Worm (Caenorhabditis elegans) whole organism, L2 larva: ENCODE measurements around the gene hlh-29.

ENCODE experiments used
- C34F6.9 ChIP-seq: fragments of 150-350 bp; optimal IDR thresholded peaks from 2 replicates; lab custom pipeline; 2014; ENCODE audit warnings: missing biosample characterization, missing genetic modification characterization
- F13H6.1 ChIP-seq: sonication (generic microtip); optimal IDR thresholded peaks from 2 replicates; lab custom pipeline; 2016; ENCODE audit warnings: missing genetic modification characterization, missing compliant biosample characterization
- R02D3.7 ChIP-seq: fragments of 150-350 bp; optimal IDR thresholded peaks from 2 replicates; lab custom pipeline; 2014; ENCODE audit warnings: missing biosample characterization, missing genetic modification characterization
- Y55F3AM.14 ChIP-seq: fragments of 200-800 bp; sonication (Bioruptor generic); optimal IDR thresholded peaks from 2 replicates; lab custom pipeline; 2018; ENCODE audit warnings: mild to moderate bottlenecking, missing genetic modification characterization, missing compliant biosample characterization
- ZK546.5 ChIP-seq: sonication (generic microtip); optimal IDR thresholded peaks from 2 replicates; lab custom pipeline; 2017; ENCODE audit warnings: missing biosample characterization, missing genetic modification characterization
- alr-1 ChIP-seq: fragments of 150-350 bp; optimal IDR thresholded peaks from 2 replicates; lab custom pipeline; 2014; ENCODE audit warnings: missing biosample characterization, missing genetic modification characterization
- aly-2 ChIP-seq: fragments of 150-350 bp; optimal IDR thresholded peaks from 2 replicates; lab custom pipeline; 2014; ENCODE audit warnings: missing biosample characterization, missing genetic modification characterization
- ama-1 ChIP-seq: fragments of 150-350 bp; optimal IDR thresholded peaks from 2 replicates; lab custom pipeline; 2018; ENCODE audit warnings: inconsistent platforms
- blmp-1 ChIP-seq: sonication (generic microtip); optimal IDR thresholded peaks from 2 replicates; lab custom pipeline; 2017; ENCODE audit warnings: missing genetic modification characterization, mild to moderate bottlenecking, missing compliant biosample characterization, antibody characterized with exemption, moderate library complexity; ENCODE audit not compliant: insufficient read depth
- ceh-16 ChIP-seq: fragments of 150-350 bp; optimal IDR thresholded peaks from 2 replicates; lab custom pipeline; 2014; ENCODE audit warnings: missing biosample characterization, missing genetic modification characterization
- ceh-82 ChIP-seq: fragments of 150-350 bp; optimal IDR thresholded peaks from 2 replicates; lab custom pipeline; 2014; ENCODE audit warnings: missing biosample characterization, missing genetic modification characterization
- crh-2 ChIP-seq: sonication (generic microtip); optimal IDR thresholded peaks from 2 replicates; lab custom pipeline; 2017; ENCODE audit warnings: missing biosample characterization, missing genetic modification characterization
- dmd-4 ChIP-seq: sonication (generic microtip); optimal IDR thresholded peaks from 2 replicates; lab custom pipeline; 2017; ENCODE audit warnings: missing biosample characterization, missing genetic modification characterization
- egl-27 ChIP-seq: sonication (generic microtip); optimal IDR thresholded peaks from 3 replicates; lab custom pipeline; 2017; ENCODE audit warnings: missing biosample characterization, missing genetic modification reagents, missing genetic modification characterization
- elt-1 ChIP-seq: fragments of 150-350 bp; optimal IDR thresholded peaks from 2 replicates; lab custom pipeline; 2014; ENCODE audit warnings: missing biosample characterization, missing genetic modification characterization
- elt-3 ChIP-seq: sonication (generic microtip); optimal IDR thresholded peaks from 2 replicates; lab custom pipeline; 2017; ENCODE audit warnings: missing biosample characterization, missing genetic modification characterization
- fos-1 ChIP-seq: fragments of 150-350 bp; optimal IDR thresholded peaks from 2 replicates; lab custom pipeline; 2014; ENCODE audit warnings: missing biosample characterization, missing genetic modification characterization
- gmeb-1 ChIP-seq: fragments of 150-350 bp; optimal IDR thresholded peaks from 2 replicates; lab custom pipeline; 2014; ENCODE audit warnings: missing biosample characterization, missing genetic modification characterization
- lin-11 ChIP-seq: fragments of 150-350 bp; sonication (generic microtip); optimal IDR thresholded peaks from 2 replicates; lab custom pipeline; 2014; ENCODE audit warnings: missing biosample characterization, missing genetic modification characterization, inconsistent platforms, mixed read lengths
- lin-13 ChIP-seq: fragments of 150-350 bp; optimal IDR thresholded peaks from 2 replicates; lab custom pipeline; 2014; ENCODE audit warnings: missing biosample characterization, missing genetic modification reagents, missing genetic modification characterization
- lin-39 ChIP-seq: fragments of 150-350 bp; optimal IDR thresholded peaks from 2 replicates; lab custom pipeline; 2014; ENCODE audit warnings: missing biosample characterization, missing genetic modification reagents, missing genetic modification characterization
- lsy-2 ChIP-seq, 2 experiments: fragments of 150-350 bp in 1 of 2; sonication (generic microtip) in 1 of 2; optimal IDR thresholded peaks; 2 replicates each; lab custom pipeline; 2014 to 2017; ENCODE audit warnings: missing biosample characterization in 2 of 2, missing genetic modification characterization in 2 of 2
- mab-5 ChIP-seq: fragments of 150-350 bp; optimal IDR thresholded peaks from 2 replicates; lab custom pipeline; 2014; ENCODE audit warnings: missing biosample characterization, missing genetic modification characterization
- mbf-1 ChIP-seq: sonication (generic microtip); optimal IDR thresholded peaks from 2 replicates; lab custom pipeline; 2017; ENCODE audit warnings: missing biosample characterization, missing genetic modification characterization
- mdl-1 ChIP-seq, 2 experiments: fragments of 150-350 bp in 1 of 2; sonication (generic microtip) in 1 of 2; optimal IDR thresholded peaks; 2 replicates each; lab custom pipeline; 2017; ENCODE audit warnings: missing biosample characterization in 2 of 2, missing genetic modification characterization in 2 of 2
- nhr-10 ChIP-seq: sonication (generic microtip); optimal IDR thresholded peaks from 2 replicates; lab custom pipeline; 2017; ENCODE audit warnings: missing biosample characterization, missing genetic modification characterization
- nhr-11 ChIP-seq: fragments of 150-350 bp; optimal IDR thresholded peaks from 2 replicates; lab custom pipeline; 2014; ENCODE audit warnings: missing biosample characterization, missing genetic modification characterization
- nhr-12 ChIP-seq: fragments of 150-350 bp; optimal IDR thresholded peaks from 2 replicates; lab custom pipeline; 2014; ENCODE audit warnings: missing biosample characterization, missing genetic modification characterization
- nhr-129 ChIP-seq: fragments of 150-350 bp; optimal IDR thresholded peaks from 2 replicates; lab custom pipeline; 2014; ENCODE audit warnings: missing biosample characterization, missing genetic modification characterization
- nhr-21 ChIP-seq: fragments of 150-350 bp; optimal IDR thresholded peaks from 2 replicates; lab custom pipeline; 2014; ENCODE audit warnings: missing biosample characterization, missing genetic modification characterization
- nhr-23 ChIP-seq: fragments of 150-350 bp; optimal IDR thresholded peaks from 2 replicates; lab custom pipeline; 2014; ENCODE audit warnings: missing biosample characterization, missing genetic modification reagents, missing genetic modification characterization
- nhr-237 ChIP-seq: fragments of 150-350 bp; optimal IDR thresholded peaks from 2 replicates; lab custom pipeline; 2014; ENCODE audit warnings: missing biosample characterization, missing genetic modification characterization
- nhr-25 ChIP-seq: fragments of 150-350 bp; sonication (generic microtip); optimal IDR thresholded peaks from 3 replicates; lab custom pipeline; 2014; ENCODE audit warnings: missing biosample characterization, missing genetic modification characterization
- nhr-6 ChIP-seq: fragments of 150-350 bp; optimal IDR thresholded peaks from 2 replicates; lab custom pipeline; 2014; ENCODE audit warnings: missing biosample characterization, missing genetic modification characterization
- nhr-77 ChIP-seq: fragments of 150-350 bp; optimal IDR thresholded peaks from 2 replicates; lab custom pipeline; 2014; ENCODE audit warnings: missing biosample characterization, missing genetic modification characterization
- peb-1 ChIP-seq: fragments of 150-350 bp; optimal IDR thresholded peaks from 2 replicates; lab custom pipeline; 2014; ENCODE audit warnings: missing biosample characterization, missing genetic modification characterization
- sem-4 ChIP-seq: fragments of 150-350 bp; optimal IDR thresholded peaks from 2 replicates; lab custom pipeline; 2014; ENCODE audit warnings: missing biosample characterization, missing genetic modification reagents, missing genetic modification characterization
- skn-1 ChIP-seq: sonication (generic microtip); optimal IDR thresholded peaks from 2 replicates; lab custom pipeline; 2017; ENCODE audit warnings: missing biosample characterization, missing genetic modification characterization
- sma-3 ChIP-seq: sonication (generic microtip); optimal IDR thresholded peaks from 2 replicates; lab custom pipeline; 2016; ENCODE audit warnings: missing genetic modification reagents, missing genetic modification characterization, missing compliant biosample characterization
- sma-9 ChIP-seq, 2 experiments: fragments of 150-350 bp in 1 of 2; sonication (generic microtip) in 1 of 2; optimal IDR thresholded peaks; 2 replicates each; lab custom pipeline; 2014 to 2016; ENCODE audit warnings: missing genetic modification characterization in 2 of 2, mild to moderate bottlenecking in 1 of 2, missing biosample characterization in 1 of 2, missing compliant biosample characterization in 1 of 2, missing genetic modification reagents in 1 of 2, moderate library complexity in 1 of 2
- snpc-4 ChIP-seq: fragments of 150-350 bp; optimal IDR thresholded peaks from 2 replicates; lab custom pipeline; 2014; ENCODE audit warnings: missing biosample characterization, missing genetic modification characterization
- unc-39 ChIP-seq: fragments of 150-350 bp; optimal IDR thresholded peaks from 2 replicates; lab custom pipeline; 2014; ENCODE audit warnings: missing biosample characterization, missing genetic modification characterization
- unc-55 ChIP-seq: fragments of 150-350 bp; sonication (generic microtip); optimal IDR thresholded peaks from 3 replicates; lab custom pipeline; 2014; ENCODE audit warnings: missing biosample characterization, missing genetic modification reagents, missing genetic modification characterization
- unc-62 ChIP-seq: fragments of 150-350 bp; optimal IDR thresholded peaks from 2 replicates; lab custom pipeline; 2014; ENCODE audit warnings: missing biosample characterization, missing genetic modification reagents, missing genetic modification characterization
- zag-1 ChIP-seq: fragments of 150-350 bp; optimal IDR thresholded peaks from 2 replicates; lab custom pipeline; 2014; ENCODE audit warnings: missing biosample characterization, missing genetic modification characterization
- ztf-1 ChIP-seq: fragments of 200-800 bp; sonication (Bioruptor generic); conservative IDR thresholded peaks from 2 replicates; pipeline ENCODE4 v1.3.6; 2022; ENCODE audit warnings: missing genetic modification characterization, missing compliant biosample characterization
- ztf-11 ChIP-seq: sonication (generic microtip); optimal IDR thresholded peaks from 2 replicates; lab custom pipeline; 2017; ENCODE audit warnings: missing biosample characterization, missing genetic modification characterization
- ztf-4 ChIP-seq: fragments of 150-350 bp; optimal IDR thresholded peaks from 2 replicates; lab custom pipeline; 2014; ENCODE audit warnings: missing biosample characterization, missing genetic modification characterization

Gene hlh-29

DNA sequence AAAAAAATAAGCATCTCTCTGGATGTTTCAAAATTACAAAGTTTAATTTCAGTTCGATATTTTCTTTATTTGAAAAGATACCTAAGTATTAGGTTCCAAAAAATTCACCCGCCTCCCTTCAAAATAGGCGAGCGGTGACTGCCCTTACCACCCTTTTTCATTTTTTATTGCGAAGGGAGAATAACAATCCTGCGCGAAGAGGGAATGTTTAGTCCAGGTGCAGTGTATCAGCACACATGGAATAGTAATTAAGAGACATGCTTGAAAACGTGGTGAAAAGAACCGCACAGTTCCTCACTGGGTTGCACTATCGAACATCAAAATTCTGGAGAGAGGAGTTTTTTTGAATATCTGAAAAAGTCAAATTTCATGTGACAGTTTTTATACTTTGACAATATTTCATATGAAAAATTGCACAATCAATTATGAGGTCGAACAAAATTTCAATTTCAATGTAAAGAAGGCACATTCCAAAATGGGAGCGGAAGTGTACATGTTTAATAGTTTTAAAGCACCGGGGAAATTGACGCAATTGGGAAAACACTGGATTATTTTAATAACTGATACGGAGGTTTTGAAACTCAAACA lies 4.0 kb downstream of the hlh-29 start:
- TF ChIP-seq nhr-77 (tag; lab: Kevin White, UChicago) (peak; percentile 70), mbf-1 (peak; percentile 3), blmp-1 (no peak), lin-11 (tag; lab: Kevin White, UChicago) (no peak), egl-27 (peak; percentile 61), elt-1 (tag; lab: Kevin White, UChicago) (no peak), sma-9 (GFP tag; optimal IDR thresholded peaks at IDR 0.05; lab: Kevin White, UChicago) (peak; percentile 91), sma-9 (tag; optimal IDR thresholded peaks at IDR 0.05; lab: Kevin White, UChicago) (no peak), dmd-4 (tag; lab: Kevin White, UChicago) (no peak), lin-13 (GFP tag; lab: Kevin White, UChicago) (peak; percentile 71), sem-4 (tag; lab: Kevin White, UChicago) (no peak), crh-2 (tag; lab: Kevin White, UChicago) (peak; percentile 84), alr-1 (tag; lab: Kevin White, UChicago) (no peak), ZK546.5 (tag; lab: Kevin White, UChicago) (no peak), R02D3.7 (tag; lab: Kevin White, UChicago) (peak; percentile 22), ztf-1 (GFP tag; lab: Robert Waterston, UW) (no peak), ztf-4 (peak; percentile 37), nhr-129 (tag; lab: Kevin White, UChicago) (peak; percentile 91), nhr-25 (peak; percentile 75), ceh-82 (tag; lab: Kevin White, UChicago) (peak; percentile 70), nhr-21 (tag; lab: Kevin White, UChicago) (peak; percentile 76), mdl-1 (tag; optimal IDR thresholded peaks at IDR 0.05; lab: Kevin White, UChicago) (peak in 1 of 2 experiments; percentile 51), Y55F3AM.14 (GFP tag; lab: Kevin White, UChicago) (peak; percentile 43), elt-3 (tag; lab: Kevin White, UChicago) (no peak), nhr-12 (no peak), peb-1 (tag; lab: Kevin White, UChicago) (no peak), nhr-6 (tag; lab: Kevin White, UChicago) (peak; percentile 82), skn-1 (tag; lab: Kevin White, UChicago) (peak; percentile 9), ceh-16 (tag; lab: Kevin White, UChicago) (no peak), mab-5 (peak; percentile 79), unc-55 (GFP tag; lab: Kevin White, UChicago) (peak; percentile 86), C34F6.9 (tag; lab: Kevin White, UChicago) (peak; percentile 66), fos-1 (tag; lab: Kevin White, UChicago) (peak; percentile 46), nhr-23 (tag; lab: Kevin White, UChicago) (no peak), gmeb-1 (tag; lab: Kevin White, UChicago) (peak; percentile 70), aly-2 (no peak), ama-1 (lab: Kevin White, UChicago) (no peak), ztf-11 (tag; lab: Kevin White, UChicago) (peak; percentile 6), lin-39 (tag; lab: Kevin White, UChicago) (no peak), F13H6.1 (tag; lab: Kevin White, UChicago) (peak; percentile 89), unc-39 (tag; lab: Kevin White, UChicago) (no peak), snpc-4 (peak; percentile 56), nhr-11 (no peak), sma-3 (GFP tag; lab: Kevin White, UChicago) (peak; percentile 90), zag-1 (tag; lab: Kevin White, UChicago) (peak; percentile 5), nhr-237 (tag; lab: Kevin White, UChicago) (peak; percentile 82), unc-62 (GFP tag; lab: Kevin White, UChicago) (no peak), lsy-2 (tag; optimal IDR thresholded peaks at IDR 0.05; lab: Kevin White, UChicago) (peak; percentile 81 to 82), nhr-10 (tag; lab: Kevin White, UChicago) (peak; percentile 68)
